Worm (Caenorhabditis elegans) whole organism, mixed stage, embryonic: ENCODE measurements around the gene ghi-1.

ENCODE experiments used
- ceh-43 ChIP-seq: fragments of 200-800 bp; sonication (Bioruptor generic); optimal IDR thresholded peaks from 2 replicates; lab custom pipeline; 2018; ENCODE audit warnings: mild to moderate bottlenecking, missing genetic modification characterization, moderate library complexity, missing compliant biosample characterization
- ceh-83 ChIP-seq: fragments of 200-800 bp; sonication (Bioruptor generic); optimal IDR thresholded peaks from 2 replicates; lab custom pipeline; 2018; ENCODE audit warnings: mild to moderate bottlenecking, missing genetic modification characterization, missing compliant biosample characterization
- drap-1 ChIP-seq: fragments of 200-800 bp; sonication (Bioruptor generic); optimal IDR thresholded peaks from 3 replicates; lab custom pipeline; 2018; ENCODE audit warnings: mild to moderate bottlenecking, missing genetic modification characterization, missing compliant biosample characterization
- lsy-2 ChIP-seq: fragments of 150-350 bp; optimal IDR thresholded peaks from 2 replicates; lab custom pipeline; 2014; ENCODE audit warnings: missing biosample characterization, missing genetic modification characterization
- mab-5 ChIP-seq: fragments of 150-350 bp; optimal IDR thresholded peaks from 2 replicates; lab custom pipeline; 2014; ENCODE audit warnings: missing biosample characterization, missing genetic modification characterization
- mep-1 ChIP-seq: fragments of 150-350 bp; optimal IDR thresholded peaks from 2 replicates; lab custom pipeline; 2017; ENCODE audit warnings: missing biosample characterization, missing genetic modification reagents, missing genetic modification characterization, inconsistent platforms
- nhr-237 ChIP-seq: fragments of 150-350 bp; optimal IDR thresholded peaks from 2 replicates; lab custom pipeline; 2014; ENCODE audit warnings: missing biosample characterization, missing genetic modification characterization
- nhr-28 ChIP-seq: fragments of 150-350 bp; optimal IDR thresholded peaks from 2 replicates; lab custom pipeline; 2014; ENCODE audit warnings: missing biosample characterization, missing genetic modification characterization
- nhr-76 ChIP-seq: sonication (generic microtip); optimal IDR thresholded peaks from 2 replicates; lab custom pipeline; 2017; ENCODE audit warnings: missing biosample characterization, missing genetic modification characterization
- unc-120 ChIP-seq: sonication (generic microtip); optimal IDR thresholded peaks from 2 replicates; lab custom pipeline; 2017; ENCODE audit warnings: missing genetic modification characterization, missing compliant biosample characterization; ENCODE audit not compliant: poor library complexity, severe bottlenecking
- unc-39 ChIP-seq: fragments of 150-350 bp; optimal IDR thresholded peaks from 2 replicates; lab custom pipeline; 2014; ENCODE audit warnings: missing biosample characterization, missing genetic modification characterization
- unc-62 ChIP-seq: fragments of 150-350 bp; optimal IDR thresholded peaks from 2 replicates; lab custom pipeline; 2014; ENCODE audit warnings: missing biosample characterization, missing genetic modification reagents, missing genetic modification characterization
- zip-8 ChIP-seq: fragments of 150-350 bp; optimal IDR thresholded peaks from 2 replicates; lab custom pipeline; 2014; ENCODE audit warnings: missing biosample characterization, missing genetic modification characterization
- ztf-11 ChIP-seq: fragments of 150-350 bp; optimal IDR thresholded peaks from 2 replicates; lab custom pipeline; 2014; ENCODE audit warnings: missing biosample characterization, missing genetic modification characterization

- TF ChIP-seq drap-1 (GFP tag; lab: Kevin White, UChicago) (no peak), unc-62 (no peak), nhr-76 (tag; lab: Kevin White, UChicago) (no peak), ceh-43 (no peak), nhr-237 (no peak), unc-120 (tag; lab: Kevin White, UChicago) (peak; percentile 64), zip-8 (tag; lab: Kevin White, UChicago) (no peak), mab-5 (tag; lab: Kevin White, UChicago) (no peak), unc-39 (tag; lab: Kevin White, UChicago) (no peak), ceh-83 (GFP tag; lab: Kevin White, UChicago) (peak; percentile 44), nhr-28 (tag; lab: Kevin White, UChicago) (no peak), ztf-11 (tag; lab: Kevin White, UChicago) (no peak), lsy-2 (tag; lab: Kevin White, UChicago) (no peak), mep-1 (tag; lab: Kevin White, UChicago) (no peak)
Measured at ce11 chrII:11619895-11620439, 26.6 kb upstream of the ghi-1 start.
